Fruit fly (Drosophila melanogaster): ENCODE results near the gene CG7963.

Gene CG7963

dm6 chr3R:8333768-8334470 is 28.7 kb upstream of the CG7963 start, which contains the start of gene Poxm:
Gene Poxm (minus strand): TSS chr3R:8333792.
- TF ChIP-seq CG8478 (optimal IDR thresholded peaks at IDR 0.05): peak; percentile 58
- TF ChIP-seq pan (optimal IDR thresholded peaks at IDR 0.05): no peak
- no peak for TF ChIP-seq usp (GFP tag; optimal IDR thresholded peaks at IDR 0.05)
- no peak for TF ChIP-seq psq (optimal IDR thresholded peaks at IDR 0.05)

dm6 chr3R:8334471-8334783 is 28.2 kb upstream of the CG7963 start:
- no peak for TF ChIP-seq CG8478 (optimal IDR thresholded peaks at IDR 0.05)
- TF ChIP-seq pan (optimal IDR thresholded peaks at IDR 0.05): no peak
- TF ChIP-seq EcR (GFP tag; optimal IDR thresholded peaks at IDR 0.05): no peak
- no peak for TF ChIP-seq usp (GFP tag; optimal IDR thresholded peaks at IDR 0.05)
- TF ChIP-seq Dll (optimal IDR thresholded peaks at IDR 0.05): no peak
- no peak for TF ChIP-seq psq (optimal IDR thresholded peaks at IDR 0.05)

- TF ChIP-seq usp (GFP tag; optimal IDR thresholded peaks at IDR 0.05): no peak
- TF ChIP-seq EcR (GFP tag; optimal IDR thresholded peaks at IDR 0.05): no peak
- no peak for TF ChIP-seq CG8478 (optimal IDR thresholded peaks at IDR 0.05)
- TF ChIP-seq Dll (optimal IDR thresholded peaks at IDR 0.05): no peak
These were observed 27.6 kb upstream of the CG7963 start for dm6 chr3R:8334982-8335381.

- TF ChIP-seq pan (optimal IDR thresholded peaks at IDR 0.05): no peak
- TF ChIP-seq psq (optimal IDR thresholded peaks at IDR 0.05): no peak
- TF ChIP-seq Dll (optimal IDR thresholded peaks at IDR 0.05): no peak
- no peak for TF ChIP-seq usp (GFP tag; optimal IDR thresholded peaks at IDR 0.05)
- no peak for TF ChIP-seq EcR (GFP tag; optimal IDR thresholded peaks at IDR 0.05)
- no peak for TF ChIP-seq CG8478 (optimal IDR thresholded peaks at IDR 0.05)
These were observed 26.5 kb upstream of the CG7963 start for dm6 chr3R:8336012-8336567.

- TF ChIP-seq pan (optimal IDR thresholded peaks at IDR 0.05) (no peak), CG8478 (optimal IDR thresholded peaks at IDR 0.05) (no peak), EcR (GFP tag; optimal IDR thresholded peaks at IDR 0.05) (no peak), Dll (optimal IDR thresholded peaks at IDR 0.05) (no peak), psq (optimal IDR thresholded peaks at IDR 0.05) (no peak), usp (GFP tag; optimal IDR thresholded peaks at IDR 0.05) (no peak)
These were observed 21.9 kb upstream of the CG7963 start, which contains the start of the genes COX7A and Arl2 for dm6 chr3R:8340675-8341275. Gene COX7A (minus strand): TSS chr3R:8341043. Gene Arl2 (plus strand): TSS chr3R:8341100.

- TF ChIP-seq CG8478 (optimal IDR thresholded peaks at IDR 0.05): no peak
- TF ChIP-seq pan (optimal IDR thresholded peaks at IDR 0.05): no peak
- no peak for TF ChIP-seq usp (GFP tag; optimal IDR thresholded peaks at IDR 0.05)
- no peak for TF ChIP-seq psq (optimal IDR thresholded peaks at IDR 0.05)
- TF ChIP-seq Dll (optimal IDR thresholded peaks at IDR 0.05): no peak
- TF ChIP-seq EcR (GFP tag; optimal IDR thresholded peaks at IDR 0.05): no peak
These were observed 19.3 kb upstream of the CG7963 start, which contains the start of the genes PNKP and COX7AL for dm6 chr3R:8343251-8343744. Gene PNKP (minus strand): TSS chr3R:8343516. Gene COX7AL (plus strand): TSS chr3R:8343669.

DNA sequence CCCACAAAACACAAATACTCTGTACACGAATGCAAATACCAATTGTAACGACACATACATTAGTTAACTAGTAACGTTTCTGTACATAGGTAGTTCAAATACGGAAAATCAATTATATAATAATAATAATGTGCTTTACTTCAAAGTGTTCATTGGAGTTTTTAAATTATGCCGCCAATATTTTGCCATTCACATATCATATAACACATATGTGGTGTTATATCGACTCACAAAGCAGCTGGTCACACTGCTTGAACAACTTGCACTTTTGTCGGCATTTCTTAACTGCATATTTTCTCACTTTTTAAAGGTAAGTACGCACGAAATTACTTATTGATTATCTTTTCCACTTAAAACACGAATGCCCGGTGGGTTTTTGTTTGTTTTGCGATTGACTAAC is 18.5 kb upstream of the CG7963 start, which contains the start of gene DppIII:
Gene DppIII (plus strand): TSS at position 227 of the 400 bp plus-strand sequence.
- no peak for TF ChIP-seq psq (optimal IDR thresholded peaks at IDR 0.05)
- no peak for TF ChIP-seq usp (GFP tag; optimal IDR thresholded peaks at IDR 0.05)
- TF ChIP-seq Dll (optimal IDR thresholded peaks at IDR 0.05): no peak
- TF ChIP-seq EcR (GFP tag; optimal IDR thresholded peaks at IDR 0.05): no peak
- no peak for TF ChIP-seq CG8478 (optimal IDR thresholded peaks at IDR 0.05)
- no peak for TF ChIP-seq pan (optimal IDR thresholded peaks at IDR 0.05)

dm6 chr3R:8347279-8347678 is 15.3 kb upstream of the CG7963 start, which contains the start of gene CG7352:
Gene CG7352 (plus strand): TSS chr3R:8347579.
- TF ChIP-seq usp (GFP tag; optimal IDR thresholded peaks at IDR 0.05) (no peak), psq (optimal IDR thresholded peaks at IDR 0.05) (no peak), Dll (optimal IDR thresholded peaks at IDR 0.05) (no peak), CG8478 (optimal IDR thresholded peaks at IDR 0.05) (no peak), EcR (GFP tag; optimal IDR thresholded peaks at IDR 0.05) (no peak), pan (optimal IDR thresholded peaks at IDR 0.05) (no peak)

DNA sequence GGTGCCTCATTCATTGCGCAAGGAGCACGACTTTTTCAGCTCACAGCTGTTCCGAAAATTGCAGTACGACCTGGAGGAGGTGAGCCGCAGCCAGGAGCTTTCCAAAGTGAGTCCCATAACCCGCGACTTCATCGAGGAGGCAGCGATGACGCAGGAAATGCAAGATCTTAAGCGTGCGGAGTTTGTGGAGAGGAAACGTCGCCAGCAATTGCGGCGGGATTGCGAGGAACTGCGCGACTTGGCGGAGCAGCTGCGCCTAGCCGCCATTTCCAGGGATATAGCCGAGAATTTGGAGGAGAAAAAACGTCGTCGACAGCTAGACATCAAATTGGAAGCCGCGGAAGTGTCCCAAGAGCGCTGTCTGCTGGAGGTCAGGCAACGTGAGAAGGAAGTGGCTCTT is 14.8 kb upstream of the CG7963 start:
- no peak for TF ChIP-seq Dll (optimal IDR thresholded peaks at IDR 0.05)
- no peak for TF ChIP-seq CG8478 (optimal IDR thresholded peaks at IDR 0.05)
- TF ChIP-seq pan (optimal IDR thresholded peaks at IDR 0.05): no peak
- TF ChIP-seq EcR (GFP tag; optimal IDR thresholded peaks at IDR 0.05): no peak

- no peak for TF ChIP-seq psq (optimal IDR thresholded peaks at IDR 0.05)
- no peak for TF ChIP-seq EcR (GFP tag; optimal IDR thresholded peaks at IDR 0.05)
- no peak for TF ChIP-seq CG8478 (optimal IDR thresholded peaks at IDR 0.05)
- no peak for TF ChIP-seq Dll (optimal IDR thresholded peaks at IDR 0.05)
- no peak for TF ChIP-seq usp (GFP tag; optimal IDR thresholded peaks at IDR 0.05)
- TF ChIP-seq pan (optimal IDR thresholded peaks at IDR 0.05): no peak
These were observed 13.5 kb upstream of the CG7963 start for dm6 chr3R:8349106-8349448.

DNA sequence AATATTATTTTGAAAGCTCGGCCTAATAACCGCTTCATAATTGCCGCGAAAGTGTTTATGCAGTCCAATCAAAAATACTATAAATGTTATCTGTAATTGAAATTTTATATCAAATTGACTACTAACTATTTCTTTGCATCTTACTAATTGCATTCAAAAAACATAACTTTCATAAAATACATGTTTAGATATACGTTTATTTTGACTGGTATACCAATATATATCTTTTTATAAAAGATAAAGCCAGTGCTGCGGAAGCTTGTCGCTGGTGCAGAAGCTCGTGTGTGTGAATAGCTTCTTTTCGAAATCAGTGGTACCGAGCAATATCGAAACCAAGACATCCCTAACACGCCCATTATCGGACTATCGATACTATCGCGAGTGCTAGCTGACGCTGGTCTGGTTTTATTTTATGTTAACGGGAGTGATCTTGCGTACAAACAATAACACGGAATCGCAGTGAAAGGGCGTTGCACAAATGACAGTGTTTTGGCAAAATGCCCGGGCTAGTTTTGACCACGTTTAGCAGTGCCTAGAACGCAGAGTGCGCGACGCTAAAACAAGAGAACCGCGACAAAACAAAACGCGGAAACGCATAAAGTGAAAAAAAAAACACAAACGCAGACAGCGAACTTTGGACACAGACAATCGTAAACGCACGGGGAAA is 13.0 kb upstream of the CG7963 start, which contains the start of gene Atg13:
Gene Atg13 (plus strand): TSS at position 367 of the 667 bp plus-strand sequence.
- TF ChIP-seq EcR (GFP tag; optimal IDR thresholded peaks at IDR 0.05) (no peak), usp (GFP tag; optimal IDR thresholded peaks at IDR 0.05) (no peak)

Measured in whole organism.